Worm (Caenorhabditis elegans) whole organism, L3 larva: ENCODE measurements around the gene F22B8.3.

Source experiments
- elt-2 ChIP-seq: sonication (generic microtip); optimal IDR thresholded peaks from 2 replicates; lab custom pipeline; 2016; ENCODE audit warnings: missing genetic modification reagents, mild to moderate bottlenecking, missing genetic modification characterization, missing compliant biosample characterization
- nhr-11 ChIP-seq: fragments of 150-350 bp; optimal IDR thresholded peaks from 2 replicates; lab custom pipeline; 2014; ENCODE audit warnings: missing biosample characterization, missing genetic modification characterization
- nhr-12 ChIP-seq: fragments of 150-350 bp; optimal IDR thresholded peaks from 2 replicates; lab custom pipeline; 2014; ENCODE audit warnings: missing biosample characterization, missing genetic modification characterization
- nhr-76 ChIP-seq: fragments of 150-350 bp; sonication (generic microtip); optimal IDR thresholded peaks from 5 replicates; lab custom pipeline; 2014; ENCODE audit warnings: missing biosample characterization, missing genetic modification characterization
- snpc-4 ChIP-seq: fragments of 150-350 bp; optimal IDR thresholded peaks from 2 replicates; lab custom pipeline; 2014; ENCODE audit warnings: missing biosample characterization, missing genetic modification characterization
- unc-62 ChIP-seq: fragments of 150-350 bp; sonication (generic microtip); optimal IDR thresholded peaks from 4 replicates; lab custom pipeline; 2014; ENCODE audit warnings: missing biosample characterization, missing genetic modification reagents, missing genetic modification characterization

ce11 chrV:16071167-16071566, 19.6 kb upstream of the F22B8.3 start, which contains the start of gene nhr-176:
- TF ChIP-seq nhr-76 (tag; lab: Kevin White, UChicago) (no peak), unc-62 (GFP tag; lab: Kevin White, UChicago) (no peak), snpc-4 (no peak), nhr-11 (tag; lab: Kevin White, UChicago) (no peak), elt-2 (tag; lab: Kevin White, UChicago) (peak; percentile 55), nhr-12 (tag; lab: Kevin White, UChicago) (no peak)
